Fruit fly (Drosophila melanogaster) whole organism, wandering third instar larva: ENCODE data around the gene bumpel.

Source experiments
- CG32264 ChIP-seq: fragments of 200-800 bp; sonication (Bioruptor generic); optimal IDR thresholded peaks from 2 replicates; lab custom pipeline; 2016; ENCODE audit warnings: missing biosample characterization, missing genetic modification characterization
- Dfd ChIP-seq: fragments of >200 bp; optimal IDR thresholded peaks from 2 replicates; lab custom pipeline; 2017; ENCODE audit warnings: missing biosample characterization, missing genetic modification characterization
- Dif ChIP-seq: fragments of 200-275, 200-300 bp; sonication (Bioruptor generic); optimal IDR thresholded peaks from 2 replicates; lab custom pipeline; 2018; ENCODE audit warnings: missing biosample characterization, missing genetic modification characterization; ENCODE audit not compliant: partially characterized antibody
- GATAd ChIP-seq: sonication (Bioruptor generic); optimal IDR thresholded peaks from 2 replicates; lab custom pipeline; 2016; ENCODE audit warnings: missing biosample characterization, missing genetic modification characterization
- Hnf4 ChIP-seq: fragments of 200-800 bp; sonication (Bioruptor generic); optimal IDR thresholded peaks from 2 replicates; lab custom pipeline; 2016; ENCODE audit warnings: missing biosample characterization, mild to moderate bottlenecking, missing genetic modification characterization
- Hr83 ChIP-seq: fragments of 200-300 bp; sonication (Bioruptor generic); optimal IDR thresholded peaks from 2 replicates; lab custom pipeline; 2016; ENCODE audit warnings: missing biosample characterization, mild to moderate bottlenecking, missing genetic modification characterization, moderate library complexity; ENCODE audit not compliant: poor library complexity, severe bottlenecking
- Jra ChIP-seq: sonication (Bioruptor generic); optimal IDR thresholded peaks from 2 replicates; lab custom pipeline; 2016; ENCODE audit warnings: missing biosample characterization, missing genetic modification characterization
- Mio ChIP-seq: sonication (Bioruptor generic); optimal IDR thresholded peaks from 2 replicates; lab custom pipeline; 2016; ENCODE audit warnings: missing biosample characterization, missing genetic modification characterization
- Myc ChIP-seq: fragments of >200 bp; optimal IDR thresholded peaks from 2 replicates; lab custom pipeline; 2017
- N ChIP-seq: fragments of >200 bp; optimal IDR thresholded peaks from 2 replicates; lab custom pipeline; 2018; ENCODE audit warnings: missing biosample characterization, missing external identifiers, missing genetic modification characterization
- Rel ChIP-seq, 2 experiments: fragments of 200-800 bp; sonication (Bioruptor generic) in 1 of 2; optimal IDR thresholded peaks; 2 replicates in 1 of 2; 3 replicates in 1 of 2; lab custom pipeline; 2016 to 2019; ENCODE audit warnings: mild to moderate bottlenecking in 2 of 2, missing biosample characterization in 2 of 2, missing genetic modification characterization in 2 of 2, moderate library complexity in 1 of 2
- Sp1 ChIP-seq: fragments of 200-800 bp; sonication (Bioruptor generic); optimal IDR thresholded peaks from 3 replicates; lab custom pipeline; 2019; ENCODE audit warnings: missing biosample characterization, mild to moderate bottlenecking, missing genetic modification characterization, moderate library complexity
- Vsx2 ChIP-seq: fragments of 200-300, 225-300 bp; sonication (Bioruptor generic); optimal IDR thresholded peaks from 2 replicates; lab custom pipeline; 2018; ENCODE audit warnings: missing biosample characterization, missing genetic modification characterization; ENCODE audit not compliant: partially characterized antibody
- brk ChIP-seq: fragments of 200-800 bp; sonication (Bioruptor generic); optimal IDR thresholded peaks from 2 replicates; lab custom pipeline; 2016; ENCODE audit warnings: missing biosample characterization, mild to moderate bottlenecking, missing genetic modification characterization
- dl ChIP-seq, 2 experiments: fragments of 175-275, 200-275 bp in 1 of 2; fragments of 200-275 bp in 1 of 2; sonication (Bioruptor generic); optimal IDR thresholded peaks; lab custom pipeline; 2018; ENCODE audit warnings: mild to moderate bottlenecking in 2 of 2, missing biosample characterization in 2 of 2, missing genetic modification characterization in 2 of 2, moderate library complexity in 2 of 2; ENCODE audit not compliant: partially characterized antibody in 2 of 2, insufficient read depth in 1 of 2
- dsf ChIP-seq: sonication (Bioruptor generic); optimal IDR thresholded peaks from 2 replicates; lab custom pipeline; 2016; ENCODE audit warnings: missing biosample characterization, missing genetic modification characterization, borderline replicate concordance
- ey ChIP-seq: fragments of 200-800 bp; sonication (Bioruptor generic); optimal IDR thresholded peaks from 2 replicates; lab custom pipeline; 2016; ENCODE audit warnings: missing biosample characterization, missing genetic modification characterization
- foxo ChIP-seq, 2 experiments: fragments of 200-800 bp; sonication (Bioruptor generic); optimal IDR thresholded peaks; 2 replicates in 1 of 2; 3 replicates in 1 of 2; lab custom pipeline; 2016 to 2017; ENCODE audit warnings: missing biosample characterization in 2 of 2, missing genetic modification characterization in 2 of 2
- fru ChIP-seq: fragments of 200-800 bp; sonication (Bioruptor generic); optimal IDR thresholded peaks from 3 replicates; lab custom pipeline; 2016; ENCODE audit warnings: missing biosample characterization, mild to moderate bottlenecking, missing genetic modification characterization
- h ChIP-seq: fragments of 200-800 bp; sonication (Bioruptor generic); optimal IDR thresholded peaks from 3 replicates; lab custom pipeline; 2016; ENCODE audit warnings: missing biosample characterization, mild to moderate bottlenecking, missing genetic modification characterization
- jim ChIP-seq: fragments of 175-275, 200-325 bp; sonication (Bioruptor generic); optimal IDR thresholded peaks from 2 replicates; lab custom pipeline; 2016; ENCODE audit warnings: missing biosample characterization, mild to moderate bottlenecking, missing genetic modification characterization
- lola ChIP-seq: fragments of >200 bp; optimal IDR thresholded peaks from 2 replicates; lab custom pipeline; 2017; ENCODE audit warnings: missing biosample characterization, missing genetic modification characterization
- psq ChIP-seq: fragments of 200-800 bp; sonication (Bioruptor generic); optimal IDR thresholded peaks from 3 replicates; lab custom pipeline; 2017; ENCODE audit warnings: missing biosample characterization, mild to moderate bottlenecking, missing genetic modification characterization, moderate library complexity
- sage ChIP-seq: fragments of 200-800 bp; sonication (Bioruptor generic); optimal IDR thresholded peaks from 2 replicates; lab custom pipeline; 2016; ENCODE audit warnings: missing biosample characterization, mild to moderate bottlenecking, missing genetic modification characterization
- usp ChIP-seq: fragments of >200 bp; optimal IDR thresholded peaks from 2 replicates; lab custom pipeline; 2017; ENCODE audit warnings: missing biosample characterization, missing genetic modification characterization
- woc ChIP-seq: sonication (Bioruptor generic); optimal IDR thresholded peaks from 2 replicates; lab custom pipeline; 2016; ENCODE audit warnings: missing biosample characterization, mild to moderate bottlenecking, missing genetic modification characterization

bumpel gene

DNA sequence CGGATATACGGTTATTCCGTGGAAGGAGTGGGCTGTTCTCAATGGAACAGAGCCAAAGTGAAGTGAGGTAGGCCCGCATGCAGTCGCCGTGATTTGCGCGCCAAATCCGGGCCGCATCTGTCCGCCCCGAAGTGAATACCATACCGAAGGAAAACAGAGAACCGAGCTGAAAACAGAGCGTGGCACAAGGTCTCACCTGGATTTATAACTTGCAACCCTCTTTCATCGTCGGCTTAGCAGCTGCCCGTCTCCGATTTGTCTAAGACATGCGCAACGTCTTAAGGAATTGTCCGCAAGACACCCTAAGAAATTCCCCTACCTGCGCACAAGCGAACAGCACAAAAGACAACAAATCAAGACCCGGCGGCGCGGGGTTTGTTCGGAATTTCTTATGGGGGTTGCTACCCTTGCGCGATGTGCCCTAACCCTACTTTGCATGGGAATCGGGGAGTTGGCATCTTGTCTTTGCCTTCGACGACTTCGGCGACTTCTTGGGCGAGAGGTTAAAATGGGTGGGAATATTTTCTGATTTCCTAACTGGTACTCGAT is 39.8 kb downstream of the bumpel start:
- TF ChIP-seq Hr83 (GFP tag; lab: Kevin White, UChicago) (no peak), CG32264 (no peak), Jra (GFP tag; lab: Kevin White, UChicago) (no peak), Rel (GFP tag; optimal IDR thresholded peaks at IDR 0.05; lab: Kevin White, UChicago) (no peak), Rel (tag; optimal IDR thresholded peaks at IDR 0.05; lab: Kevin White, UChicago) (no peak), lola (no peak), woc (no peak), Dfd (no peak), Mio (GFP tag; lab: Kevin White, UChicago) (no peak)

DNA sequence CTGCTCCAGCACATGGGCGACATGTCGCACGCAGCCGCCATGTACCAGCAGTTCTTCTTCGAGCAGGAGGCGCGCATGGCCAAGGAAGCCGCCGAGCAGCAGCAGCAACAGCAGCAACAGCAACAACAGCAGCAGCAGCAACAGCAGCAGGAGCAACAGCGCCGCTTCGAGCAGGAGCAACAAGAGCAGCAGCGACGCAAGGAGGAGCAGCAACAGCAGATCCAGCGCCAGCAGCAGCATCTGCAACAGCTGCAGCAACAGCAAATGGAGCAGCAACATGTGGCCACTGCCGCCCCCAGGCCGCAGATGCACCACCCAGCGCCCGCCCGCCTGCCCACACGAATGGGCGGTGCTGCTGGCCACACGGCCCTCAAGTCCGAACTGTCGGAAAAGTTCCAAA is 43.3 kb downstream of the bumpel start:
- TF ChIP-seq Dfd (peak; percentile 92), GATAd (GFP tag; lab: Kevin White, UChicago) (no peak)

DNA sequence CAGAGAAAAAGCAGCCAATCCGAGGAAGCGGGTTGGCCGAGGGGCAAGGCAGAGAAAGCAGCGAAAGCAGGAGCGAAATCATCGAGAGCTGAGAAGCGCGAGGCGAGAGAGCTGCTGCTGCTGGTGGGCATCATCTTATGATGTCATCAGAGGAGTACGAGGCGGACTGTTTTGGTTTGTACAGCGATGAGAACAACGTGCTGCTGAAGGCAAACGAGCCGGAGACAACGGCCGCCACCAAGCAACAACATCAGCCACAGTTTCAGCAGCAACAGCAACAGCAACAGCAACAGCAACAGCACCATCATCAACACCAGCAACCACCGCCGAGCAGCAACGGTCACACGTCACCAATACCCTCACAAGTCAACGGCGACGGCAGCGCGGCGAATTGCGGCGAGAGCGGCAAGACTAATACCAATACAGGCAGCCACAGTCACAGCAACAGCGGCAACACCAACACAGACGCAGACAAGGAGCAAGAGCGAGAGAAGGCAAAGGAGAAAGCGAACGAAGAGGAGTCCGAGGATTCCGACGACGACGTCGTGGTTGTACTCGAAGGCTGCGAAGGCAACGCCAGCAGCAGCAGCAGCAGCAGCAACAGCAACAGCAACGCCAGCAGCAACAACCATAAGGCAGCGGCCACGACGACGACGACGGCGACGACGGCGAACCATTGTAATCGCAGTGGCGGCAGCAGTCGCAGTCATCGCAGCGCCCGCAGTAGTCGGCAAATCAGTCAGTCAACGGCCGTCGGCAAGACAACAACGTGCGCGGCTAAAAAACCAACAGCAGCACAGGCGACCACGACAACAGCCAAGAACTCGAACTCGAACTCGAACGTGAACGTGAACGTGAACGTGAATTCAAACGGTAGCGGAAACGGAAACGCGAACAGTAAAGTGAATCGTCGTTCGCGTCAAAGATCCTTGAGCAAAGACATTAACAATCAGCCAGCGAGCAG is 46.1 kb downstream of the bumpel start:
- TF ChIP-seq brk (GFP tag; lab: Kevin White, UChicago) = no peak
- TF ChIP-seq Hr83 (GFP tag; lab: Kevin White, UChicago) = no peak
- TF ChIP-seq foxo (GFP tag; optimal IDR thresholded peaks at IDR 0.05; lab: Kevin White, UChicago) = no peak
- TF ChIP-seq jim = no peak
- TF ChIP-seq h (GFP tag; lab: Kevin White, UChicago) = no peak
- TF ChIP-seq psq (GFP tag; lab: Kevin White, UChicago) = peak; percentile 77
- TF ChIP-seq sage (GFP tag; lab: Kevin White, UChicago) = no peak
- peak; percentile 12 for TF ChIP-seq Rel (GFP tag; optimal IDR thresholded peaks at IDR 0.05; lab: Kevin White, UChicago)
- TF ChIP-seq Rel (tag; optimal IDR thresholded peaks at IDR 0.05; lab: Kevin White, UChicago) = no peak
- peak; percentile 14 for TF ChIP-seq fru (GFP tag; lab: Kevin White, UChicago)
- TF ChIP-seq Hnf4 (GFP tag; lab: Kevin White, UChicago) = no peak
- TF ChIP-seq usp (GFP tag; lab: Kevin White, UChicago) = no peak
- peak; percentile 10 for TF ChIP-seq Dif (GFP tag; lab: Kevin White, UChicago)
- TF ChIP-seq dl (GFP tag; optimal IDR thresholded peaks at IDR 0.05; lab: Kevin White, UChicago; ENCODE audit: insufficient read depth in 1 of 2, partially characterized antibody in 2 of 2) = no peak
- peak; percentile 8 for TF ChIP-seq Sp1
- TF ChIP-seq Myc (lab: Kevin White, UChicago) = no peak
- TF ChIP-seq Dfd = peak; percentile 91
- no peak for TF ChIP-seq N (GFP tag; lab: Kevin White, UChicago)
- TF ChIP-seq, all 38 proteins: peak for 6

DNA sequence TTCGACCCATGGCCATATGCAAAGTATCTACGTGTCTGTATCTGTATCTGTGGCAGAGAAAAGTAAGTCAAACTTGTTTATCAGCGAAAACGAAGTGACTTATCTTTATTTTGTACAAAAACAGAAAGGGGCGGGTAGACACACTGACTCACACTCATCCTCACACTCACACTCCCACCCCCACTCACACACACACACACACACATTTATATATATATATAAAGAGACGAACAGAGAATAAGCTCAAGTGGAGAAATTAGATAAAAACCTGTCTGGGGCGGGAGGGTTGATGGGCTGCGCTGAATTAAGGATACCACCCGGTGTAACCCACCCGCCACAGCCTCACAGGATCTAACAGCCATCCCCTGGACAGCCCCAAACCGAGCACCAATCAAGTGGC is 47.7 kb downstream of the bumpel start:
- TF ChIP-seq ey (GFP tag; lab: Kevin White, UChicago) = no peak
- no peak for TF ChIP-seq Hr83 (GFP tag; lab: Kevin White, UChicago)
- TF ChIP-seq dsf = no peak
- TF ChIP-seq woc = no peak
- no peak for TF ChIP-seq Hnf4 (GFP tag; lab: Kevin White, UChicago)
- no peak for TF ChIP-seq GATAd (GFP tag; lab: Kevin White, UChicago)
- no peak for TF ChIP-seq psq (GFP tag; lab: Kevin White, UChicago)
- TF ChIP-seq, all 38 proteins: peak for 0

DNA sequence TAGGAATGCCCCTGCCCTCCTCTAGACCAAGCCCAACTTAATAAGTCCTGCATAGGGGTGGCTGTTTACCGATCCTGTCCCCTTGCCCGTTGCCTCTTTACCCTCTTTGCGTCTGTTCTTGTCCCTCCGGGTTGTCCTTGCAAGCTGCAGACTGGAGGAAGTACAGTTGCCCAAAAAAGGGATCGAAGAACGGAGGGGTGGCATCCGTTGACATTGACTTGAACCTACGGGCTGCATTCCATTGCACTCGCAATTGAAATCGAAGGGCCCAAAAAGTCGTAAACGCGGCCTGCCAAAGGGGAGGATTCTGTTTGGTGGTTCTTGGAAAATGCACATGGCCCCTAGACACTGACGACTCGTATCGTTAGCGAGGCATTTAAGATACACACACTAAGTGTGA is 48.1 kb downstream of the bumpel start:
- TF ChIP-seq fru (GFP tag; lab: Kevin White, UChicago) = no peak
- no peak for TF ChIP-seq Vsx2 (GFP tag; lab: Kevin White, UChicago)
- no peak for TF ChIP-seq usp (GFP tag; lab: Kevin White, UChicago)
- no peak for TF ChIP-seq dl (GFP tag; optimal IDR thresholded peaks at IDR 0.05; lab: Kevin White, UChicago; ENCODE audit: insufficient read depth in 1 of 2, partially characterized antibody in 2 of 2)
